Worm (Caenorhabditis elegans): ENCODE data around the gene T24H7.8.

Gene T24H7.8

DNA sequence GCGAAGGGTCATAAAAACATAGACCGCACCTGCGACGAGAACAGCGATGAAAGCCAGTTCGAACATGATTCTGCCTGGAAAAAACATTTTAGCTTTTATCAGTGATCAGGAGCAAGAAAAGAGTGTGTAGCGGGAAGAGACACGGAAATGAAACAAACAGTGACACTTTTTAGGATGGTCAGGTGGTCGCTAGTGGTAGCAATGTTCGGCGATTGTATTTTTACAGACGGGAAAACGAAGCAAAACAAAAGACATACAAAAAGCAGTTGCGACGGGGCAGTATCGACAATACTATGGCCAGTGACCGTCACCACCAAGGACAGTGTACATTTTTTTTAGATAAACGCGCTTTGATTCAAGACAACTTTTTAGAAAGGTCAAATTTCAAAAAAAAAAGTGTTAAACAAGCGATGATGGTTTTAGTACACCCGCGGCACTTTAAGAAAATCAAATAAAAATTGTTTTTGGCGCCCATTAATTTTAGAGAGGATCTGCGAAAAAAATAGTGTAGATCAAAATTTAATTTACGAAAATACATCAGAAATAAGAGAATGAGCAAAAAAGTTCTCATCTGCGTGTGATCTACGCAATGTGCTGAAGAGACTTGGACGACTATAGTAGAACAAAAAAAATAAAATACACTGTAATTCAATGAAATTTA, 6.3 kb upstream of the T24H7.8 start, which contains the start of gene T24H7.9:
Gene T24H7.9 (minus strand): TSS at position 74 of the 661 bp plus-strand sequence.
- TF ChIP-seq alr-1 (tag; optimal IDR thresholded peaks at IDR 0.05) (no peak), fos-1 (tag; optimal IDR thresholded peaks at IDR 0.05) (peak; percentile 27), elt-3 (tag; optimal IDR thresholded peaks at IDR 0.05) (no peak)

DNA sequence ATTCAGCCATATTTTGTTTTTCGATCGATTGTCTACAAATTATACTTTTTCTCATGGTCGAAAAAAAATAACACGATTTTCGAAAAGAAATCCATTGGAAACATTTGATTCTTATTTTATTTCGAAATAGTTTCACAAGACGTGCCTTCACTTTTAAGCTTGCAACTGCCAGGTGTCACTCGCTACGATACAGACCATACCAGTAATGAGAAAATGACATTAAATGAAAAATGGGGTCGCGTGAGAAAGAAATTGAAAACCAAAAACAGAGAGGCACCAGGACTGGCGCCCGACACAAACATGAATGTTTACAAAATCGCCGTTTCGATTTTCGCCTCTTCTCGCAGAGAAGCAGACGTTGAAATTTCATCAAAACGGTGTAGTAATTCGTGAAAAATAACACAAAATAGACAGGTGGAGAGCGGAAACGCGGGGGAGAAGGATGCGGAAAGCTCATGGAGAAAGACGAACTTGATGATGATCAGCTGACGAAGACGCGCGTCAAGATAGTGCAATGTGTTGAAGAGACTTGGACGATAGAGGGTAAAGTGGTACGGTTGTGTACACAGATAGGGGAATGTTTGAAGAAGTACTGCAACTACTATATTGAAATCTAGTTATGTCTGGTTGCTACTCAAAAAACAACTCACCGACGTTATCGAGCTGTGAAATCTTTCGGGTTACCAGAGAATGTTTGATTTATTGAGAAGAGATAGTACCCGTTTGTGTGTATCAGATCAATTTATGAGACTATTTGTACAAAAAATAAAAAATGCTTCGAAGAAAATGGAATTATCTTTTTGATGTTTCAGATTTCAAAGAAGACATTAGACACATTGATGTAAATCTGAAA, 5.5 kb upstream of the T24H7.8 start:
- no peak for TF ChIP-seq ztf-1 (GFP tag; conservative IDR thresholded peaks at IDR 0.05)
- peak; percentile 4 for TF ChIP-seq nhr-25 (tag; optimal IDR thresholded peaks at IDR 0.05)
- no peak for TF ChIP-seq crh-2 (tag; optimal IDR thresholded peaks at IDR 0.05)
- TF ChIP-seq R02D3.7 (tag; optimal IDR thresholded peaks at IDR 0.05) = no peak
- no peak for TF ChIP-seq ztf-4 (tag; optimal IDR thresholded peaks at IDR 0.05)
- TF ChIP-seq F13H6.1 (tag; optimal IDR thresholded peaks at IDR 0.05) = peak; percentile 46
- TF ChIP-seq unc-39 (tag; optimal IDR thresholded peaks at IDR 0.05) = no peak
- peak; percentile 21 for TF ChIP-seq nhr-129 (tag; optimal IDR thresholded peaks at IDR 0.05)
- no peak for TF ChIP-seq alr-1 (tag; optimal IDR thresholded peaks at IDR 0.05)

DNA sequence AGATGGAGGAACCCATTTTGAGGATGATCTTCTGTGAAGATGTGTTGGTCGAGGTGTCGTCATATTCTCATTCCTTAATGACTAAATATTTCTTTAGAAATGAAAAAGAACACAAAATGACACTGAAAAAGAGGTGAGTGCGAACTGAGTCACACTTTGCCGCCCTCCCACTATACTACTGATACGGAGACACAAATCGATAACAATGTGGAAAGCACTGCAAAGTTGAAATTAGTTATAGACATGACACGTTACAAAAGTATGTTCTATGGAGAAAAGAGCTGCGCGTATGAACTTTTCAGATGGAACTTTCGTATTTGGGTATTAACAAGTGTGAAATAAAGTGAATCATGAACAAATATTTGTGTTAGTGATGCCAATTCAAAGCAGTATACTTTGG, 2.3 kb downstream of the T24H7.8 start, which contains the start of gene tat-4:
Gene tat-4 (minus strand): TSS at position 117 of the 400 bp plus-strand sequence.
- no peak for TF ChIP-seq elt-1 (tag; optimal IDR thresholded peaks at IDR 0.05)
- peak; percentile 89 for TF ChIP-seq fos-1 (tag; optimal IDR thresholded peaks at IDR 0.05)
- TF ChIP-seq C34F6.9 (tag; optimal IDR thresholded peaks at IDR 0.05) = no peak

DNA sequence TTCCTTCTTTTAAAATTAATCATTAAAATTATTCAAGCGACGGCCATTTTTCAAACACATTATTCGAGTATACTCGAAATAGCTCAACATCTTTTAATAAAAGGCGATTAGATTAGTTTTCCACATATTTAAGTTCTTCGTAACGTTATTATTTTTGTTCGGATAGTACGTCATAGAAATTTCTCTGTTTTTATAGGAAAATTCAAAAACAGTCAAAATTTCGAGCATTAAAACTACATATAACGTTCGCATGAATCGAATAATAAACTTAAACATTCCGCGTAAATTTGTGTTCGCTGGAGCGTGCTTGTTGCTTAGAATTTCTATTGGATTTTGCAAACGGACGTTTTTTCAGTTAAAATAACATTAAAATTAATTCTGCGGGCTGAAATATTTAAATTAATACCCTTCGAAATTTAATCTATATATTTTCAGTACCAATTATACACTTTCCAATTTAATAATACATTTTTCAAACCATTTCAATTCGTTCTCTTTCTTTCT, 3.4 kb downstream of the T24H7.8 start, which contains the start of gene blos-4:
Gene blos-4 (plus strand): TSS at position 51 of the 504 bp plus-strand sequence.
- TF ChIP-seq gmeb-1 (tag; optimal IDR thresholded peaks at IDR 0.05) (peak; percentile 50), fos-1 (tag; optimal IDR thresholded peaks at IDR 0.05) (no peak)

DNA sequence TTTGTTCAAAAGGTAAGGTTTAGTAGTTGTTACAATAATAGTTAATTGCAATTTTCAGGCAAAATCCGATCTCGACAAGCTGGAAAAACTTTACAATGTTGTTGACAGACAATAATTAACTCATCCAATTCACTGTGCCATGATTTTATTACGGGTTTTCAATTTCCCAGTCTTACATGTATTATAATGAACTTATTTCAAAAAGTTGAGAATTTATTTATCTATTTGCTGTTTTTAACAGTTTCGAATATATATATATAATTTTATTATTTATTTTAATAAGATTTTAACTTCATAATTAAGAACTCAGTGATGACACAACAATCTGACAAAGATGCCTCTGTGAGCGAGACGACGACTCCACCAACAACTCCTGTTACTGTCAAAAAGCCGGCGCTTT, 4.2 kb downstream of the T24H7.8 start, which contains the start of gene lelo-1:
Gene lelo-1 (plus strand): TSS at position 301 of the 400 bp plus-strand sequence.
- TF ChIP-seq gmeb-1 (tag; optimal IDR thresholded peaks at IDR 0.05) (no peak), ztf-1 (GFP tag; conservative IDR thresholded peaks at IDR 0.05) (no peak), blmp-1 (tag; optimal IDR thresholded peaks at IDR 0.05; ENCODE audit: insufficient read depth) (no peak), peb-1 (tag; optimal IDR thresholded peaks at IDR 0.05) (no peak), nhr-21 (tag; optimal IDR thresholded peaks at IDR 0.05) (no peak), aly-2 (tag; optimal IDR thresholded peaks at IDR 0.05) (no peak), ZK546.5 (tag; optimal IDR thresholded peaks at IDR 0.05) (no peak), elt-1 (tag; optimal IDR thresholded peaks at IDR 0.05) (no peak), zag-1 (tag; optimal IDR thresholded peaks at IDR 0.05) (no peak), F13H6.1 (tag; optimal IDR thresholded peaks at IDR 0.05) (no peak), R02D3.7 (tag; optimal IDR thresholded peaks at IDR 0.05) (no peak), sma-3 (GFP tag; optimal IDR thresholded peaks at IDR 0.05) (no peak), dmd-4 (tag; optimal IDR thresholded peaks at IDR 0.05) (no peak), unc-55 (GFP tag; optimal IDR thresholded peaks at IDR 0.05) (no peak), lin-11 (tag; optimal IDR thresholded peaks at IDR 0.05) (no peak), nhr-12 (tag; optimal IDR thresholded peaks at IDR 0.05) (no peak), ztf-11 (tag; optimal IDR thresholded peaks at IDR 0.05) (no peak), lin-13 (GFP tag; optimal IDR thresholded peaks at IDR 0.05) (no peak)

DNA sequence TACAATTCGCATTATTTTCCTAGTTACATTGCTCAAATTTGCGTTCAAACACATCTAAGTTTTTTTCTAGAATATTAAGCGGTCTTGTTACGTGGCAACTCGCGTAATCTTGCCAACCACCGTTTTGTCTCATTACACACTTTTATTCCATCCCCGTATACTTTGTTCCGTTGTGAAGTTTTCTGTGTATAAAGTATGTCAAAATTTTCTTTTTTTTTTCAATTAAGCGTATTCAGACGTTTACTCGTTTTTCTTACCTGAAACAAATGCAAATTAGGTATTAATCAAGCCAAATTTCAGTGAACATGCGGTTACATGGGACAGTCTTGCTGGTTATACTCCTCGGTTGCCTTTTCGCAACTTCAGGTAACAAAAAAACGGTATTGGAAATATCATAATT, 5.2 kb downstream of the T24H7.8 start, which contains the start of gene T24H7.2:
Gene T24H7.2 (plus strand): TSS at position 301 of the 400 bp plus-strand sequence.
- TF ChIP-seq nhr-129 (tag; optimal IDR thresholded peaks at IDR 0.05) = no peak
- TF ChIP-seq F13H6.1 (tag; optimal IDR thresholded peaks at IDR 0.05) = no peak
- no peak for TF ChIP-seq zag-1 (tag; optimal IDR thresholded peaks at IDR 0.05)
- no peak for TF ChIP-seq skn-1 (tag; optimal IDR thresholded peaks at IDR 0.05)
- no peak for TF ChIP-seq mab-5 (tag; optimal IDR thresholded peaks at IDR 0.05)
- TF ChIP-seq lin-39 (tag; optimal IDR thresholded peaks at IDR 0.05) = no peak

Data from whole organism, L2 larva.